Worm (Caenorhabditis elegans): Measurements from ENCODE around the gene mlt-4.
A peak's percentile ranks its signal among the peaks of the same experiment; 100 is the strongest.

Gene mlt-4

DNA sequence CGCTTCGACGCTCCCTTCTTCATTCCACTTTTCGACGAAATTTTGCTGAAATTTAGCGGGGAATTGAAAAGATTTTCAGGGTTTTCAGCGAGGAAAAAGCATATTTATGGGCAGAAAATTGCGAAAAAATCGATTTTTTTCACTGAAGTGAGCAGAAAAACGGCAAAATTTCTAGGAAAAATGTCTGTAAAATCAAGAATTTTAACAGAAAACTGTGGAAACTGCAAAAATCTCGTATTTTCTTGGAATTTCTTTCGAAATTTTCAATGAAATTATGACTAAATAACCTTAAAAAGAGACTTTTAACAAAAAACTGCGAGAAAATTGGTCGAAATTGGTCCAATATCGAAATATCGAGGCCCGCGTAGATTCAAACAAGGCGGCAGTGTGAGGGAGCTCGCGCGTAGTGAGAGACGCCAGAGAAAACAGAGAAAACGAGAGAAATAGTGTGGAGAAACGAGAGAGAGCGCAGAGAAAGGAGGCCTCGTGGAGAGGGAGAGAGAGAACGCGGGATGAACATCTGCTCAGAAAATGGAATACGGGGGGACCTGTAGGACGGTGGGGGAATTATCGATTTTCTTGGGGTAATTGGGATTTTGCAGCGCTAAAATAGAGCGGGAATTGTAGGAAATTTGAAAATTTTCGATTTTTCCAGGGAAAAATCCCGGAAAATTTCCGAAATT lies 39.6 kb downstream of the mlt-4 start, which contains the start of gene swsn-1:
swsn-1 (minus strand) TSS at position 51 of the 683 bp plus-strand sequence.
- TF ChIP-seq flt-1 (GFP tag; IDR thresholded peaks at IDR 0.05): peak; percentile 16; the same call in 1 of the 2 replicates
- TF ChIP-seq klf-2 (GFP tag; conservative IDR thresholded peaks at IDR 0.05): no peak; the same call in 1 of the 2 replicates
- peak; percentile 80 for TF ChIP-seq T22C8.4 (GFP tag; IDR thresholded peaks at IDR 0.05)

- TF ChIP-seq ref-1 (GFP tag; conservative IDR thresholded peaks at IDR 0.05): no peak
- 0 out of 2 replicates have a peak, but pooled peaks have one; percentile 41 for TF ChIP-seq flt-1 (GFP tag; IDR thresholded peaks at IDR 0.05)
Observed at ce11 chrV:20241243-20241862, 47.9 kb downstream of the mlt-4 start.

DNA sequence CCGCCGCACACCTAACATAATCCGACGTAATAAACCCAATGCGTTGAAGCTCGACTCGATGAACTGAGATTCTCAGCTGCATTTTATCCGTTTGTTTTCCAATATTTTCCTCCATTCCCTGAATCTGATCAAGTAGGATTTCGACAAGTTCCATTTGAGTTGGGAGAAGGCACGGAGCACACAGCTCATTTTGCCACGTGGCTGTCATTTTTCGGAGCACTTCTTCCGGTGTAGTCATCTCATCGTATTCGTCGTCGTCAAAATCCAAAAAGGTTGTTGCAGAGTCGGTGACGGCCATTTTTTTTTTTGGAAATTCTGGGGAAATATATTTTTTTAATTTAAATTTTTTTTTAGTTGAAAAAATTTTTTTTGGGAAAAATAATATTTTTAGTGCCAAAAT lies 51.8 kb downstream of the mlt-4 start, which contains the start of gene sld-5:
sld-5 (minus strand) TSS at position 317 of the 400 bp plus-strand sequence.
- no peak for TF ChIP-seq flt-1 (GFP tag; IDR thresholded peaks at IDR 0.05)
- no peak for TF ChIP-seq ref-1 (GFP tag; conservative IDR thresholded peaks at IDR 0.05)
- no peak for TF ChIP-seq med-1 (GFP tag; optimal IDR thresholded peaks at IDR 0.05; ENCODE audit: insufficient read depth)
- no peak for TF ChIP-seq ztf-23 (GFP tag; IDR thresholded peaks at IDR 0.05)
- TF ChIP-seq tab-1 (GFP tag; IDR thresholded peaks at IDR 0.05): no peak
- TF ChIP-seq T22C8.4 (GFP tag; IDR thresholded peaks at IDR 0.05): no peak

ce11 chrV:20235231-20235630 lies 54.0 kb downstream of the mlt-4 start:
- TF ChIP-seq T22C8.4 (GFP tag; IDR thresholded peaks at IDR 0.05): no peak
- TF ChIP-seq ref-1 (GFP tag; conservative IDR thresholded peaks at IDR 0.05): no peak
- TF ChIP-seq ztf-23 (GFP tag; IDR thresholded peaks at IDR 0.05): no peak
- no peak for TF ChIP-seq med-1 (GFP tag; optimal IDR thresholded peaks at IDR 0.05; ENCODE audit: insufficient read depth)

DNA sequence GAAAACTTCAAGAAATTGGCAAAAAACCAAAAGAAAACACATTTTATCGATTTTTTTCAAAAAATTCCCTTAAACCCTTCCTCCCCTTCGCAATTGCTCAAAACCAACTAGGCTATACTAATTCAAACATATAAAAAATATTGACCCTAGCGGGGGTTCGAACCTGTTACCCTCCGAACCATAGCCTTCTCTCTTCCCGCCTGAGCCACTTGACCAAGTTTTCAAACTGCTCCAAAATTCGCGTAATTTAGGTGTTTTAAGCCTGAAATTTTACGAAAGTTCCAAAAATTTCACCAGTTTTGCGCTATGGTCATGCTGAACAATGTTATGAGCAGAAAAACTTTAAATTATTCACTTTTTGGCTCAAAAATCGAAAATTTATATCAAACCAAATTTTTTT lies 54.8 kb downstream of the mlt-4 start:
- TF ChIP-seq ref-1 (GFP tag; conservative IDR thresholded peaks at IDR 0.05) (no peak), flt-1 (GFP tag; IDR thresholded peaks at IDR 0.05) (0 out of 2 replicates have a peak, but pooled peaks have one; percentile 4)

ce11 chrV:20233743-20234142 lies 55.5 kb downstream of the mlt-4 start, which contains the start of gene Y113G7B.15:
Gene Y113G7B.15 (minus strand): TSS chrV:20233843.
- no peak for TF ChIP-seq klf-2 (GFP tag; conservative IDR thresholded peaks at IDR 0.05)
- TF ChIP-seq ztf-23 (GFP tag; IDR thresholded peaks at IDR 0.05): no peak
- no peak for TF ChIP-seq cog-1 (tag; optimal IDR thresholded peaks at IDR 0.05)
- TF ChIP-seq med-1 (GFP tag; optimal IDR thresholded peaks at IDR 0.05; ENCODE audit: insufficient read depth): no peak
- TF ChIP-seq flt-1 (GFP tag; IDR thresholded peaks at IDR 0.05): no peak
- TF ChIP-seq ztf-29 (GFP tag; IDR thresholded peaks at IDR 0.05): no peak
- TF ChIP-seq T22C8.4 (GFP tag; IDR thresholded peaks at IDR 0.05): no peak
- no peak for TF ChIP-seq ref-1 (GFP tag; conservative IDR thresholded peaks at IDR 0.05)
- TF ChIP-seq tab-1 (GFP tag; IDR thresholded peaks at IDR 0.05): no peak

Measured in whole organism, midembryonic.